Fruit fly (Drosophila melanogaster) whole organism, embryonic: ENCODE results near the gene Lip3.

Experiments used
- BtbVII ChIP-seq: fragments of 200-800 bp; sonication (Bioruptor generic); optimal IDR thresholded peaks from 3 replicates; lab custom pipeline; 2017; ENCODE audit warnings: missing biosample characterization, mild to moderate bottlenecking, missing genetic modification characterization
- CG10366 ChIP-seq: fragments of 200-800 bp; sonication (Bioruptor generic); IDR thresholded peaks from 2 replicates; pipeline ENCODE4 v1.3.6; 2022; ENCODE audit warnings: missing biosample characterization, missing genetic modification characterization
- CG14710 ChIP-seq: fragments of 200-800 bp; sonication (Bioruptor generic); optimal IDR thresholded peaks from 3 replicates; lab custom pipeline; 2019; ENCODE audit warnings: missing biosample characterization, mild to moderate bottlenecking, missing genetic modification characterization, moderate library complexity
- CG3163 ChIP-seq: fragments of 200-800 bp; sonication (Bioruptor generic); optimal IDR thresholded peaks from 3 replicates; lab custom pipeline; 2016; ENCODE audit warnings: missing biosample characterization, missing genetic modification characterization
- CG34224 ChIP-seq: fragments of 200-800 bp; sonication (Bioruptor generic); IDR thresholded peaks from 3 replicates; pipeline ENCODE4 v1.3.6; 2022; ENCODE audit warnings: missing biosample characterization, missing genetic modification characterization; ENCODE audit not compliant: partially characterized antibody
- CG34376 ChIP-seq: fragments of 200-800 bp; sonication (Bioruptor generic); optimal IDR thresholded peaks from 2 replicates; lab custom pipeline; 2018; ENCODE audit warnings: missing biosample characterization, mild to moderate bottlenecking, missing genetic modification characterization
- CG3995 ChIP-seq: fragments of 200-800 bp; sonication (Bioruptor generic); optimal IDR thresholded peaks from 3 replicates; lab custom pipeline; 2016; ENCODE audit warnings: missing biosample characterization, missing genetic modification characterization
- CG4360 ChIP-seq: fragments of 200-800 bp; sonication (Bioruptor generic); IDR thresholded peaks from 2 replicates; pipeline ENCODE4 v1.3.6; 2022; ENCODE audit warnings: missing biosample characterization, missing genetic modification characterization
- CG6654 ChIP-seq: fragments of 200-800 bp; sonication (Bioruptor generic); optimal IDR thresholded peaks from 2 replicates; lab custom pipeline; 2017; ENCODE audit warnings: missing biosample characterization, mild to moderate bottlenecking, missing genetic modification characterization
- CG7745 ChIP-seq: fragments of 200-800 bp; sonication (Bioruptor generic); optimal IDR thresholded peaks from 2 replicates; lab custom pipeline; 2018; ENCODE audit warnings: missing biosample characterization, mild to moderate bottlenecking, missing genetic modification characterization, moderate library complexity
- CG8924 ChIP-seq: fragments of 200-800 bp; optimal IDR thresholded peaks from 3 replicates; lab custom pipeline; 2019; ENCODE audit warnings: missing biosample characterization, mild to moderate bottlenecking, missing genetic modification characterization, moderate library complexity
- D ChIP-seq, 2 experiments: fragments of 200-800 bp in 1 of 2; fragments of >200 bp in 1 of 2; sonication (Bioruptor generic) in 1 of 2; optimal IDR thresholded peaks; 2 replicates in 1 of 2; 3 replicates in 1 of 2; lab custom pipeline; 2017; ENCODE audit warnings: mild to moderate bottlenecking in 1 of 2, missing biosample characterization in 1 of 2, missing genetic modification characterization in 1 of 2, missing genetic modification reagents in 1 of 2
- Dp ChIP-seq: fragments of 200-800 bp; sonication (Bioruptor generic); optimal IDR thresholded peaks from 2 replicates; lab custom pipeline; 2018; ENCODE audit warnings: missing biosample characterization, mild to moderate bottlenecking, missing genetic modification characterization, moderate library complexity
- Ets97D ChIP-seq: fragments of 200-800 bp; sonication (Bioruptor generic); optimal IDR thresholded peaks from 3 replicates; lab custom pipeline; 2016; ENCODE audit warnings: missing biosample characterization, missing genetic modification characterization
- HmgZ ChIP-seq: fragments of 200-800 bp; sonication (Bioruptor generic); optimal IDR thresholded peaks from 2 replicates; lab custom pipeline; 2018; ENCODE audit warnings: missing biosample characterization, mild to moderate bottlenecking, missing genetic modification characterization
- MESR4 ChIP-seq: fragments of 200-800 bp; sonication (Bioruptor generic); optimal IDR thresholded peaks from 2 replicates; lab custom pipeline; 2018; ENCODE audit warnings: missing biosample characterization, mild to moderate bottlenecking, missing genetic modification characterization, moderate library complexity
- TFAM ChIP-seq: fragments of 200-800 bp; sonication (Bioruptor generic); optimal IDR thresholded peaks from 2 replicates; lab custom pipeline; 2017; ENCODE audit warnings: missing biosample characterization, missing genetic modification characterization, inconsistent platforms
- Vsx1 ChIP-seq: fragments of 200-800 bp; sonication (Bioruptor generic); optimal IDR thresholded peaks from 2 replicates; lab custom pipeline; 2017; ENCODE audit warnings: missing biosample characterization, mild to moderate bottlenecking, missing genetic modification characterization, missing genetic modification reagents
- Xbp1 ChIP-seq: fragments of 200-800 bp; sonication (Bioruptor generic); optimal IDR thresholded peaks from 3 replicates; lab custom pipeline; 2016; ENCODE audit warnings: missing biosample characterization, mild to moderate bottlenecking, missing genetic modification characterization
- ab ChIP-seq: fragments of 200-800 bp; sonication (Bioruptor generic); optimal IDR thresholded peaks from 2 replicates; lab custom pipeline; 2016; ENCODE audit warnings: missing biosample characterization, missing genetic modification characterization
- ase ChIP-seq: fragments of 200-800 bp; sonication (Bioruptor generic); IDR thresholded peaks from 3 replicates; pipeline ENCODE4 v1.3.6; 2022; ENCODE audit warnings: missing biosample characterization, missing genetic modification characterization
- dmrt11E ChIP-seq: fragments of 200-800 bp; sonication (Bioruptor generic); optimal IDR thresholded peaks from 3 replicates; lab custom pipeline; 2018; ENCODE audit warnings: missing biosample characterization, mild to moderate bottlenecking, missing genetic modification characterization, moderate library complexity
- ewg ChIP-seq: fragments of 200-800 bp; sonication (Bioruptor generic); optimal IDR thresholded peaks from 3 replicates; lab custom pipeline; 2017; ENCODE audit warnings: mild to moderate bottlenecking, missing biosample characterization, missing genetic modification reagents, missing genetic modification characterization
- gcm ChIP-seq: fragments of 200-800 bp; sonication (Bioruptor generic); optimal IDR thresholded peaks from 2 replicates; lab custom pipeline; 2019; ENCODE audit warnings: missing biosample characterization, mild to moderate bottlenecking, missing genetic modification characterization, moderate library complexity
- gfzf ChIP-seq: fragments of 200-800 bp; sonication (Bioruptor generic); optimal IDR thresholded peaks from 2 replicates; lab custom pipeline; 2016; ENCODE audit warnings: missing biosample characterization, mild to moderate bottlenecking, missing genetic modification characterization, moderate library complexity
- hb ChIP-seq: fragments of 200-800 bp; sonication (Bioruptor generic); IDR thresholded peaks from 3 replicates; pipeline ENCODE4 v1.3.6; 2022; ENCODE audit warnings: missing biosample characterization, missing genetic modification characterization; ENCODE audit not compliant: partially characterized antibody
- insv ChIP-seq, 2 experiments: fragments of 200-800 bp; sonication (Bioruptor generic); optimal IDR thresholded peaks; 3 replicates each; lab custom pipeline; 2016 to 2018; ENCODE audit warnings: missing biosample characterization in 2 of 2, missing genetic modification characterization in 2 of 2
- lilli ChIP-seq: fragments of 200-800 bp; sonication (Bioruptor generic); optimal IDR thresholded peaks from 3 replicates; lab custom pipeline; 2016; ENCODE audit warnings: missing biosample characterization, missing genetic modification characterization
- lov ChIP-seq, 2 experiments: fragments of 200-800 bp in 1 of 2; fragments of >200 bp in 1 of 2; sonication (Bioruptor generic) in 1 of 2; IDR thresholded peaks in 1 of 2; optimal IDR thresholded peaks in 1 of 2; 2 replicates in 1 of 2; 3 replicates in 1 of 2; pipeline versions ENCODE4 v1.3.6 to Lab custom; 2017 to 2022; ENCODE audit warnings: missing biosample characterization in 1 of 2, missing genetic modification characterization in 1 of 2
- mld ChIP-seq: fragments of 200-800 bp; sonication (Bioruptor generic); IDR thresholded peaks from 3 replicates; pipeline ENCODE4 v1.3.6; 2022; ENCODE audit warnings: missing biosample characterization, missing genetic modification characterization; ENCODE audit not compliant: partially characterized antibody
- p53 ChIP-seq: fragments of 200-800 bp; sonication (Bioruptor generic); optimal IDR thresholded peaks from 2 replicates; lab custom pipeline; 2016; ENCODE audit warnings: missing biosample characterization, missing genetic modification characterization
- pnt ChIP-seq: fragments of 200-800 bp; sonication (Bioruptor generic); optimal IDR thresholded peaks from 3 replicates; lab custom pipeline; 2016; ENCODE audit warnings: missing biosample characterization, missing genetic modification characterization
- pros ChIP-seq: fragments of 200-800 bp; sonication (Bioruptor generic); optimal IDR thresholded peaks from 3 replicates; lab custom pipeline; 2019; ENCODE audit warnings: missing biosample characterization, mild to moderate bottlenecking, missing genetic modification characterization, moderate library complexity
- sens-2 ChIP-seq: fragments of 200-800 bp; sonication (Bioruptor generic); IDR thresholded peaks from 2 replicates; pipeline ENCODE4 v1.3.6; 2022; ENCODE audit warnings: missing biosample characterization, missing genetic modification characterization
- sna ChIP-seq: fragments of 200-800 bp; sonication (Bioruptor generic); IDR thresholded peaks from 2 replicates; pipeline ENCODE4 v1.3.6; 2022; ENCODE audit warnings: missing biosample characterization, missing genetic modification characterization; ENCODE audit not compliant: partially characterized antibody
- tna ChIP-seq: fragments of 200-800 bp; sonication (Bioruptor generic); IDR thresholded peaks from 2 replicates; pipeline ENCODE4 v1.3.6; 2022; ENCODE audit warnings: missing biosample characterization, missing genetic modification characterization; ENCODE audit not compliant: partially characterized antibody
- trem ChIP-seq: fragments of 200-800 bp; optimal IDR thresholded peaks from 3 replicates; lab custom pipeline; 2019; ENCODE audit warnings: missing biosample characterization, mild to moderate bottlenecking, missing genetic modification characterization, moderate library complexity
- vvl ChIP-seq: fragments of 200-800 bp; sonication (Bioruptor generic); IDR thresholded peaks from 2 replicates; pipeline ENCODE4 v1.3.6; 2022; ENCODE audit warnings: missing biosample characterization, missing genetic modification characterization
- wek ChIP-seq: fragments of 200-800 bp; sonication (Bioruptor generic); optimal IDR thresholded peaks from 3 replicates; lab custom pipeline; 2018; ENCODE audit warnings: missing biosample characterization, mild to moderate bottlenecking, missing genetic modification characterization, moderate library complexity
- zen2 ChIP-seq: fragments of 200-800 bp; sonication (Bioruptor generic); IDR thresholded peaks from 3 replicates; pipeline ENCODE4 v1.3.6; 2022; ENCODE audit warnings: missing biosample characterization, missing genetic modification characterization; ENCODE audit not compliant: partially characterized antibody

Gene Lip3

DNA sequence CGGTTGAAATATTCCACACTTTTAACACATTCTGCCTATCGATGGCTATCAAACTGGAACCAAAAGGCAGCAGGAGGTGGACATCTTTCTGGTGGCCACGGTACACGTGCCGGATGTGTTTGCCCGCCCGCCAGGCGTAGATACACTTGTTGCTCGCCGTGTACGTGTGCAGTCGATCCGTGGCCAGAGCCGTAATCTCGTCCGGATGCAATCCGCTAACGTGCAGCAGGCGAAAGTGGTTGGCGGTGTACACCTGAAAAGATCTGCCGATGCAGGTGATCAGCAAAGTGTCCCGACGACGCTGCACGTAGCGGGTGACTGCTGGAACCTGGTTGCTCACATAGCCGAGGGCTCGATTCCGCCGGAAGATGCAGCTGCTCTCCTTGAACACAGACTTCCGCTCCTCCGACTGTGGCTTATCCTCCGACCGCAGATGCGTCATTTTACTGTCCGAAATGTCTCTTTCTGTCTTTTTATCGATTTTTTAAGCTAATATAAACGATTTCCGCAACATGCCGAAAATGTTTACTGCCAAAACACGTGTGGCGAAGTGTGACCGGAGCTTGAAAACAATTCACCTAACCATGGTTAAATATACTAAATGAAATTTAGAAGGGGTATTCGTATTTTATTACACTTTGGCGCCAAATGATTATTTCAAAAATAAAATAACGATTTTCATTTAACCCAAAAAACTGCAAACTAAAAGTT is 16.6 kb upstream of the Lip3 start, which contains the start of gene CG9799 (continued):
- TF ChIP-seq CG34376 (GFP tag; lab: Kevin White, UChicago) (no peak), zen2 (GFP tag; lab: Robert Waterston, UW) (peak; percentile 9; the same call in 1 of the 3 replicates), pnt (no peak), hb (GFP tag; lab: Robert Waterston, UW) (no peak), gfzf (GFP tag; lab: Kevin White, UChicago) (peak; percentile 77), CG7745 (tag; lab: Kevin White, UChicago) (no peak), lov (optimal IDR thresholded peaks at IDR 0.05; lab: Kevin White, UChicago) (no peak), lov (GFP tag; IDR thresholded peaks at IDR 0.05; lab: Robert Waterston, UW) (peak; percentile 90), ab (GFP tag; lab: Kevin White, UChicago) (no peak), CG10366 (no peak), p53 (GFP tag; lab: Kevin White, UChicago) (no peak), CG6654 (no peak), Dp (GFP tag; lab: Kevin White, UChicago) (peak; percentile 92), insv (GFP tag; optimal IDR thresholded peaks at IDR 0.05; lab: Kevin White, UChicago) (peak in 1 of 2 experiments; percentile 38), ase (peak; percentile 57; the same call in 2 of the 3 replicates), CG3995 (GFP tag; lab: Kevin White, UChicago) (peak; percentile 57), Xbp1 (GFP tag; lab: Kevin White, UChicago) (no peak), mld (GFP tag; lab: Robert Waterston, UW) (0 out of 3 replicates have a peak, but pooled peaks have one; percentile 14), sens-2 (no peak), TFAM (GFP tag; lab: Kevin White, UChicago) (no peak), D (optimal IDR thresholded peaks at IDR 0.05; lab: Kevin White, UChicago) (no peak), D (GFP tag; optimal IDR thresholded peaks at IDR 0.05; lab: Kevin White, UChicago) (no peak), CG8924 (tag; lab: Kevin White, UChicago) (no peak), dmrt11E (no peak), MESR4 (GFP tag; lab: Kevin White, UChicago) (peak; percentile 71), CG4360 (GFP tag; lab: Robert Waterston, UW) (no peak), pros (GFP tag; lab: Kevin White, UChicago) (no peak), tna (0 out of 2 replicates have a peak, but pooled peaks have one; percentile 8), lilli (GFP tag; lab: Kevin White, UChicago) (no peak), Ets97D (peak; percentile 41), wek (GFP tag; lab: Kevin White, UChicago) (peak; percentile 98), CG3163 (GFP tag; lab: Kevin White, UChicago) (no peak), CG34224 (GFP tag; lab: Robert Waterston, UW) (0 out of 3 replicates have a peak, but pooled peaks have one; percentile 32), gcm (GFP tag; lab: Kevin White, UChicago) (no peak), sna (0 out of 2 replicates have a peak, but pooled peaks have one; percentile 14), CG14710 (peak; percentile 38), Vsx1 (no peak), ewg (GFP tag; lab: Kevin White, UChicago) (no peak), vvl (GFP tag; lab: Robert Waterston, UW) (no peak), trem (tag; lab: Kevin White, UChicago) (peak; percentile 32), BtbVII (GFP tag; lab: Kevin White, UChicago) (no peak), HmgZ (tag; lab: Kevin White, UChicago) (peak; percentile 4)
- TF ChIP-seq, all 482 proteins: peak for 57
